Worm (Caenorhabditis elegans) whole organism, L4 larva: ENCODE data around the gene gst-41.

Experiments
- ceh-82 ChIP-seq: sonication (generic microtip); optimal IDR thresholded peaks from 2 replicates; lab custom pipeline; 2017; ENCODE audit warnings: missing biosample characterization, missing genetic modification characterization
- dpl-1 ChIP-seq: fragments of 150-350 bp; optimal IDR thresholded peaks from 2 replicates; lab custom pipeline; 2014; ENCODE audit warnings: missing biosample characterization, missing genetic modification reagents, missing genetic modification characterization
- nhr-77 ChIP-seq: fragments of 150-350 bp; optimal IDR thresholded peaks from 2 replicates; lab custom pipeline; 2014; ENCODE audit warnings: missing biosample characterization, missing genetic modification characterization
- ztf-7 ChIP-seq: fragments of 150-350 bp; optimal IDR thresholded peaks from 2 replicates; lab custom pipeline; 2014; ENCODE audit warnings: missing biosample characterization, missing genetic modification characterization

ce11 chrV:7434805-7435363, 35.8 kb upstream of the gst-41 start:
- TF ChIP-seq nhr-77 (tag; lab: Kevin White, UChicago) (peak; percentile 52), dpl-1 (GFP tag; lab: Kevin White, UChicago) (peak; percentile 24), ceh-82 (tag; lab: Kevin White, UChicago) (no peak), ztf-7 (tag; lab: Kevin White, UChicago) (no peak)
